Worm (Caenorhabditis elegans) whole organism, L4 larva: ENCODE measurements around the gene dolk-1.

Experiments
- F10B5.3 ChIP-seq: sonication (generic microtip); optimal IDR thresholded peaks from 2 replicates; lab custom pipeline; 2016; ENCODE audit warnings: mild to moderate bottlenecking, missing genetic modification characterization, missing compliant biosample characterization
- R02D3.7 ChIP-seq: fragments of 150-350 bp; sonication (generic microtip); optimal IDR thresholded peaks from 3 replicates; lab custom pipeline; 2014; ENCODE audit warnings: missing biosample characterization, missing genetic modification characterization
- T26A8.4 ChIP-seq: fragments of 200-800 bp; sonication (Bioruptor generic); IDR thresholded peaks from 2 replicates; pipeline ENCODE4 v1.3.6; 2022; ENCODE audit warnings: missing genetic modification characterization, missing compliant biosample characterization
- Y105C5A.15 ChIP-seq: fragments of 200-800 bp; sonication (Bioruptor generic); IDR thresholded peaks from 2 replicates; pipeline ENCODE4 v1.3.6; 2022; ENCODE audit warnings: missing genetic modification characterization, missing compliant biosample characterization
- Y48G9A.11 ChIP-seq: fragments of 200-800 bp; sonication (Bioruptor generic); IDR thresholded peaks from 2 replicates; pipeline ENCODE4 v1.3.6; 2022; ENCODE audit warnings: missing genetic modification reagents, missing genetic modification characterization, missing compliant biosample characterization
- ZK546.5 ChIP-seq, 2 experiments: sonication (generic microtip); optimal IDR thresholded peaks; 2 replicates each; lab custom pipeline; 2017; ENCODE audit warnings: missing biosample characterization in 2 of 2, missing genetic modification characterization in 2 of 2
- aly-2 ChIP-seq: sonication (generic microtip); optimal IDR thresholded peaks from 2 replicates; lab custom pipeline; 2018; ENCODE audit warnings: missing biosample characterization, missing genetic modification characterization
- arid-1 ChIP-seq: fragments of 200-800 bp; sonication (Bioruptor generic); conservative IDR thresholded peaks from 2 replicates; pipeline ENCODE4 v1.3.6; 2022; ENCODE audit warnings: missing genetic modification reagents, missing genetic modification characterization, missing compliant biosample characterization
- ceh-32 ChIP-seq: sonication (generic microtip); optimal IDR thresholded peaks from 2 replicates; lab custom pipeline; 2016; ENCODE audit warnings: mild to moderate bottlenecking, missing genetic modification characterization, missing compliant biosample characterization; ENCODE audit not compliant: poor library complexity
- ceh-62 ChIP-seq: sonication (generic microtip); optimal IDR thresholded peaks from 2 replicates; lab custom pipeline; 2017; ENCODE audit warnings: missing biosample characterization, missing genetic modification characterization
- cey-2 ChIP-seq: sonication (generic microtip); optimal IDR thresholded peaks from 3 replicates; lab custom pipeline; 2017; ENCODE audit warnings: missing genetic modification characterization, mild to moderate bottlenecking, missing compliant biosample characterization, antibody characterized with exemption, borderline replicate concordance; ENCODE audit not compliant: insufficient read depth
- daf-16 ChIP-seq, 3 experiments: sonication (generic microtip); optimal IDR thresholded peaks; 2 replicates each; lab custom pipeline; 2016 to 2017; ENCODE audit warnings: missing genetic modification characterization in 3 of 3, missing genetic modification reagents in 3 of 3, mild to moderate bottlenecking in 2 of 3, missing compliant biosample characterization in 2 of 3, missing biosample characterization in 1 of 3, moderate library complexity in 1 of 3
- dve-1 ChIP-seq: sonication (generic microtip); optimal IDR thresholded peaks from 2 replicates; lab custom pipeline; 2017; ENCODE audit warnings: antibody characterized with exemption, mild to moderate bottlenecking, missing genetic modification characterization, missing compliant biosample characterization; ENCODE audit not compliant: insufficient read depth
- gei-8 ChIP-seq: fragments of 200-800 bp; sonication (Bioruptor generic); optimal IDR thresholded peaks from 2 replicates; lab custom pipeline; 2018; ENCODE audit warnings: mild to moderate bottlenecking, missing genetic modification characterization, missing compliant biosample characterization
- lin-1 ChIP-seq: fragments of 200-800 bp; sonication (Bioruptor generic); IDR thresholded peaks from 2 replicates; pipeline ENCODE4 v1.3.6; 2022; ENCODE audit warnings: missing genetic modification reagents, missing genetic modification characterization, missing compliant biosample characterization
- madf-9 ChIP-seq: fragments of 200-800 bp; sonication (Bioruptor generic); conservative IDR thresholded peaks from 2 replicates; pipeline ENCODE4 v1.3.6; 2022; ENCODE audit warnings: missing genetic modification reagents, missing genetic modification characterization, missing compliant biosample characterization
- nhr-10 ChIP-seq: fragments of 150-350 bp; optimal IDR thresholded peaks from 2 replicates; lab custom pipeline; 2014; ENCODE audit warnings: missing biosample characterization, missing genetic modification characterization
- nhr-102 ChIP-seq: sonication (generic microtip); optimal IDR thresholded peaks from 2 replicates; lab custom pipeline; 2016; ENCODE audit warnings: mild to moderate bottlenecking, missing genetic modification characterization, moderate library complexity, missing compliant biosample characterization
- nhr-28 ChIP-seq: fragments of 150-350 bp; optimal IDR thresholded peaks from 2 replicates; lab custom pipeline; 2014; ENCODE audit warnings: missing biosample characterization, missing genetic modification characterization
- nhr-48 ChIP-seq: sonication (generic microtip); optimal IDR thresholded peaks from 2 replicates; lab custom pipeline; 2016; ENCODE audit warnings: mild to moderate bottlenecking, missing genetic modification characterization, missing compliant biosample characterization
- nhr-6 ChIP-seq: fragments of 150-350 bp; optimal IDR thresholded peaks from 2 replicates; lab custom pipeline; 2014; ENCODE audit warnings: missing biosample characterization, missing genetic modification characterization
- pha-4 ChIP-seq, 2 experiments: fragments of 150-350 bp in 1 of 2; fragments of 200-800 bp in 1 of 2; sonication (Bioruptor generic) in 1 of 2; IDR thresholded peaks in 1 of 2; optimal IDR thresholded peaks in 1 of 2; 2 replicates each; pipeline versions ENCODE4 v1.3.6 to Lab custom; 2014 to 2022; ENCODE audit warnings: missing genetic modification characterization in 2 of 2, missing genetic modification reagents in 2 of 2, missing biosample characterization in 1 of 2, missing compliant biosample characterization in 1 of 2
- php-3 ChIP-seq: fragments of 200-800 bp; sonication (Bioruptor generic); IDR thresholded peaks from 2 replicates; pipeline ENCODE4 v1.3.6; 2022; ENCODE audit warnings: missing genetic modification reagents, missing genetic modification characterization, missing compliant biosample characterization
- sdz-12 ChIP-seq: fragments of 200-800 bp; sonication (Bioruptor generic); optimal IDR thresholded peaks from 2 replicates; lab custom pipeline; 2018; ENCODE audit warnings: mild to moderate bottlenecking, missing genetic modification characterization, missing compliant biosample characterization
- set-16 ChIP-seq: fragments of 200-800 bp; sonication (Bioruptor generic); IDR thresholded peaks from 2 replicates; pipeline ENCODE4 v1.3.6; 2022; ENCODE audit warnings: missing genetic modification reagents, missing genetic modification characterization, missing compliant biosample characterization
- tag-97 ChIP-seq: fragments of 200-800 bp; sonication (Bioruptor generic); IDR thresholded peaks from 2 replicates; pipeline ENCODE4 v1.3.6; 2022; ENCODE audit warnings: missing genetic modification characterization, missing compliant biosample characterization
- unc-39 ChIP-seq: sonication (generic microtip); optimal IDR thresholded peaks from 2 replicates; lab custom pipeline; 2017; ENCODE audit warnings: missing biosample characterization, missing genetic modification characterization
- unc-62 ChIP-seq, 3 experiments: fragments of 150-350 bp in 1 of 3; sonication (generic microtip); optimal IDR thresholded peaks in 2 of 3; peaks in 1 of 3; 1 replicate in 1 of 3; 2 replicates in 2 of 3; lab custom pipeline; 2014 to 2017; ENCODE audit warnings: missing biosample characterization in 3 of 3, missing genetic modification characterization in 3 of 3, missing genetic modification reagents in 3 of 3, missing genotype in 1 of 3
- zfp-3 ChIP-seq: fragments of 200-800 bp; sonication (Bioruptor generic); conservative IDR thresholded peaks from 2 replicates; pipeline ENCODE4 v1.3.6; 2022; ENCODE audit warnings: missing genetic modification reagents, missing genetic modification characterization, missing compliant biosample characterization

Gene dolk-1

ce11 chrIII:11909778-11910177 is 23.7 kb downstream of the dolk-1 start, which contains the start of gene faah-4:
TSS of gene faah-4 (minus strand) at chrIII:11909878.
- TF ChIP-seq aly-2 (tag; lab: Kevin White, UChicago) (no peak), unc-62 (GFP tag; optimal IDR thresholded peaks at IDR 0.05 in 1 of 2; lab: Kevin White, UChicago) (peak in 1 of 2 experiments; percentile 13), unc-62 (tag; optimal IDR thresholded peaks at IDR 0.05; lab: Kevin White, UChicago) (no peak)

ce11 chrIII:11908660-11909059 is 24.8 kb downstream of the dolk-1 start, which contains the start of gene fbxb-24:
TSS of gene fbxb-24 (plus strand) at chrIII:11908960.
- TF ChIP-seq nhr-6 = no peak
- TF ChIP-seq pha-4 (GFP tag; IDR thresholded peaks at IDR 0.05; lab: Robert Waterston, UW) = no peak
- no peak for TF ChIP-seq pha-4 (tag; optimal IDR thresholded peaks at IDR 0.05; lab: Kevin White, UChicago)

- no peak for TF ChIP-seq R02D3.7 (tag; lab: Kevin White, UChicago)
- no peak for TF ChIP-seq ceh-62 (tag; lab: Kevin White, UChicago)
- TF ChIP-seq sdz-12 (GFP tag; lab: Kevin White, UChicago) = no peak
- TF ChIP-seq aly-2 (tag; lab: Kevin White, UChicago) = no peak
- no peak for TF ChIP-seq Y105C5A.15 (GFP tag; lab: Robert Waterston, UW)
- no peak for TF ChIP-seq nhr-28 (tag; lab: Kevin White, UChicago)
- TF ChIP-seq nhr-48 (tag; lab: Kevin White, UChicago) = no peak
- no peak for TF ChIP-seq ZK546.5 (tag; optimal IDR thresholded peaks at IDR 0.05; lab: Kevin White, UChicago)
- no peak for TF ChIP-seq unc-39 (tag; lab: Kevin White, UChicago)
- no peak for TF ChIP-seq nhr-102 (tag; lab: Kevin White, UChicago)
- TF ChIP-seq arid-1 = no peak
- TF ChIP-seq gei-8 (GFP tag; lab: Kevin White, UChicago) = no peak
- no peak for TF ChIP-seq nhr-10 (tag; lab: Kevin White, UChicago)
- no peak for TF ChIP-seq tag-97 (GFP tag; lab: Robert Waterston, UW)
- TF ChIP-seq madf-9 (GFP tag; lab: Robert Waterston, UW) = no peak
- no peak for TF ChIP-seq pha-4 (GFP tag; IDR thresholded peaks at IDR 0.05; lab: Robert Waterston, UW)
- no peak for TF ChIP-seq pha-4 (tag; optimal IDR thresholded peaks at IDR 0.05; lab: Kevin White, UChicago)
These were observed 26.3 kb downstream of the dolk-1 start, which contains the start of gene sdz-33 for ce11 chrIII:11907177-11907576. TSS of gene sdz-33 (plus strand) at chrIII:11907477.

- TF ChIP-seq set-16 (GFP tag; lab: Robert Waterston, UW) (peak; percentile 79), ZK546.5 (tag; optimal IDR thresholded peaks at IDR 0.05; lab: Kevin White, UChicago) (no peak)
These were observed 30.7 kb downstream of the dolk-1 start for ce11 chrIII:11902782-11903181.

ce11 chrIII:11900022-11900421 is 33.4 kb downstream of the dolk-1 start:
- TF ChIP-seq T26A8.4 (GFP tag; lab: Robert Waterston, UW) (no peak), dve-1 (tag; lab: Kevin White, UChicago) (no peak), gei-8 (GFP tag; lab: Kevin White, UChicago) (no peak), ceh-32 (tag; lab: Kevin White, UChicago) (no peak), sdz-12 (GFP tag; lab: Kevin White, UChicago) (no peak), nhr-48 (tag; lab: Kevin White, UChicago) (no peak), cey-2 (tag; lab: Kevin White, UChicago) (no peak), daf-16 (GFP tag; optimal IDR thresholded peaks at IDR 0.05; lab: Kevin White, UChicago) (no peak), daf-16 (tag; optimal IDR thresholded peaks at IDR 0.05; lab: Kevin White, UChicago) (no peak)

- TF ChIP-seq php-3 (GFP tag; lab: Robert Waterston, UW) (no peak), lin-1 (GFP tag; lab: Robert Waterston, UW) (no peak), zfp-3 (GFP tag; lab: Robert Waterston, UW) (no peak), Y48G9A.11 (no peak), F10B5.3 (tag; lab: Kevin White, UChicago) (no peak), madf-9 (GFP tag; lab: Robert Waterston, UW) (no peak)
These were observed 35.3 kb downstream of the dolk-1 start, which contains the start of gene tsen-2 for ce11 chrIII:11898169-11898568. TSS of gene tsen-2 (minus strand) at chrIII:11898269.
